Fruit fly (Drosophila melanogaster): Measurements from ENCODE around the gene Oli.
A peak's percentile ranks its signal among the peaks of the same experiment; 100 is the strongest.

The Oli gene

dm6 chr2L:17574337-17574912 is 14.6 kb upstream of the Oli start (continued):
- TF ChIP-seq stwl (tag; optimal IDR thresholded peaks at IDR 0.05), result no peak
- peak; percentile 98 for TF ChIP-seq abd-A (tag; optimal IDR thresholded peaks at IDR 0.05)
- no peak for TF ChIP-seq slp2 (GFP tag; optimal IDR thresholded peaks at IDR 0.05)
- TF ChIP-seq onecut (GFP tag; IDR thresholded peaks at IDR 0.05), result no peak
- peak; percentile 41 for TF ChIP-seq mirr (GFP tag; optimal IDR thresholded peaks at IDR 0.05)
- TF ChIP-seq YL-1 (GFP tag; optimal IDR thresholded peaks at IDR 0.05), result no peak
- no peak for TF ChIP-seq gcm2 (GFP tag; optimal IDR thresholded peaks at IDR 0.05)
- peak; percentile 78 for TF ChIP-seq ewg (GFP tag; optimal IDR thresholded peaks at IDR 0.05)
- no peak for TF ChIP-seq CG14710 (tag; optimal IDR thresholded peaks at IDR 0.05)
- TF ChIP-seq amos (GFP tag; IDR thresholded peaks at IDR 0.05; ENCODE audit: partially characterized antibody), result no peak
- TF ChIP-seq CG2712 (tag; optimal IDR thresholded peaks at IDR 0.05), result no peak
- no peak for TF ChIP-seq CG3995 (GFP tag; optimal IDR thresholded peaks at IDR 0.05)
- no peak for TF ChIP-seq CG18476 (GFP tag; optimal IDR thresholded peaks at IDR 0.05)
- no peak for TF ChIP-seq CG30403 (GFP tag; optimal IDR thresholded peaks at IDR 0.05)
- TF ChIP-seq Dad (GFP tag; optimal IDR thresholded peaks at IDR 0.05), result no peak
- TF ChIP-seq zen (tag; optimal IDR thresholded peaks at IDR 0.05), result no peak
- no peak for TF ChIP-seq CG14667 (GFP tag; IDR thresholded peaks at IDR 0.05)
- no peak for TF ChIP-seq CG9215 (GFP tag; IDR thresholded peaks at IDR 0.05)
- TF ChIP-seq inv (GFP tag; IDR thresholded peaks at IDR 0.05; ENCODE audit: partially characterized antibody), result no peak
- TF ChIP-seq CG14965 (GFP tag; optimal IDR thresholded peaks at IDR 0.05; ENCODE audit: borderline replicate concordance), result no peak
- no peak for TF ChIP-seq CG4707 (GFP tag; optimal IDR thresholded peaks at IDR 0.05)
- TF ChIP-seq cato (GFP tag; optimal IDR thresholded peaks at IDR 0.05; ENCODE audit: borderline replicate concordance), result no peak
- no peak for TF ChIP-seq gsb (GFP tag; IDR thresholded peaks at IDR 0.05)
- TF ChIP-seq stc (GFP tag; IDR thresholded peaks at IDR 0.05), result no peak
- TF ChIP-seq pzg (GFP tag; optimal IDR thresholded peaks at IDR 0.05), result no peak
- TF ChIP-seq al (GFP tag; IDR thresholded peaks at IDR 0.05), result no peak
- peak; percentile 34 for TF ChIP-seq CG13894 (tag; optimal IDR thresholded peaks at IDR 0.05)
- no peak for TF ChIP-seq nom (GFP tag; optimal IDR thresholded peaks at IDR 0.05)
- TF ChIP-seq gce (GFP tag; IDR thresholded peaks at IDR 0.05), result no peak
- no peak for TF ChIP-seq CG6654 (GFP tag; optimal IDR thresholded peaks at IDR 0.05)
- no peak for TF ChIP-seq tap (tag; optimal IDR thresholded peaks at IDR 0.05)
- no peak for TF ChIP-seq zf30C (GFP tag; optimal IDR thresholded peaks at IDR 0.05)
- TF ChIP-seq D (optimal IDR thresholded peaks at IDR 0.05), result no peak
- no peak for TF ChIP-seq D (GFP tag; optimal IDR thresholded peaks at IDR 0.05)
- peak; percentile 70 for TF ChIP-seq Med (GFP tag)
- TF ChIP-seq D19A (tag; optimal IDR thresholded peaks at IDR 0.05), result no peak
- no peak for TF ChIP-seq dm (GFP tag; optimal IDR thresholded peaks at IDR 0.05)
- peak; percentile 52; the same call in 1 of the 2 replicates for TF ChIP-seq CG16779 (GFP tag; IDR thresholded peaks at IDR 0.05)
- no peak for TF ChIP-seq CG1233 (GFP tag; optimal IDR thresholded peaks at IDR 0.05)
- TF ChIP-seq CG1529 (GFP tag; optimal IDR thresholded peaks at IDR 0.05), result no peak
- no peak for TF ChIP-seq gt (GFP tag; IDR thresholded peaks at IDR 0.05)
- TF ChIP-seq BtbVII (GFP tag; optimal IDR thresholded peaks at IDR 0.05), result no peak
- no peak for TF ChIP-seq sens (GFP tag)
- TF ChIP-seq CG1647 (GFP tag; optimal IDR thresholded peaks at IDR 0.05), result no peak
- no peak for TF ChIP-seq Hand (GFP tag; optimal IDR thresholded peaks at IDR 0.05)
- peak; percentile 58 for TF ChIP-seq sqz (GFP tag; optimal IDR thresholded peaks at IDR 0.05)
- no peak for TF ChIP-seq Hmr (GFP tag; optimal IDR thresholded peaks at IDR 0.05)
- no peak for TF ChIP-seq yki (optimal IDR thresholded peaks at IDR 0.05)
- TF ChIP-seq CG10147 (GFP tag; optimal IDR thresholded peaks at IDR 0.05), result no peak
- 0 out of 2 replicates have a peak, but pooled peaks have one; percentile 3 for TF ChIP-seq dati (GFP tag; IDR thresholded peaks at IDR 0.05)
- TF ChIP-seq CG3407 (GFP tag; optimal IDR thresholded peaks at IDR 0.05), result no peak
- TF ChIP-seq Hr3 (GFP tag; optimal IDR thresholded peaks at IDR 0.05), result no peak

All from whole organism, embryonic.